Worm (Caenorhabditis elegans) whole organism, late embryonic: ENCODE data around the gene xnd-1.
A peak's percentile ranks its signal among the peaks of the same experiment; 100 is the strongest.

Experiments
- C08G9.2 ChIP-seq: sonication (generic microtip); optimal IDR thresholded peaks from 2 replicates; lab custom pipeline; 2016; ENCODE audit warnings: mild to moderate bottlenecking, missing genetic modification characterization, moderate library complexity, missing compliant biosample characterization
- F13H6.1 ChIP-seq: sonication (generic microtip); optimal IDR thresholded peaks from 2 replicates; lab custom pipeline; 2016; ENCODE audit warnings: missing genetic modification characterization, missing compliant biosample characterization
- K09A11.1 ChIP-seq: sonication (generic microtip); optimal IDR thresholded peaks from 2 replicates; lab custom pipeline; 2017; ENCODE audit warnings: antibody characterized with exemption, mild to moderate bottlenecking, missing genetic modification characterization, missing compliant biosample characterization; ENCODE audit not compliant: insufficient read depth
- T23F11.4 ChIP-seq: fragments of 200-800 bp; sonication (Bioruptor generic); optimal IDR thresholded peaks from 2 replicates; lab custom pipeline; 2018; ENCODE audit warnings: mild to moderate bottlenecking, missing genetic modification characterization, missing compliant biosample characterization
- Y22D7AL.16 ChIP-seq: sonication (generic microtip); optimal IDR thresholded peaks from 2 replicates; lab custom pipeline; 2016; ENCODE audit warnings: missing genetic modification characterization, missing compliant biosample characterization
- ceh-14 ChIP-seq: sonication (generic microtip); optimal IDR thresholded peaks from 2 replicates; lab custom pipeline; 2016; ENCODE audit warnings: missing genotype, missing genetic modification characterization, missing compliant biosample characterization
- ceh-18 ChIP-seq: sonication (generic microtip); optimal IDR thresholded peaks from 2 replicates; lab custom pipeline; 2016; ENCODE audit warnings: missing genetic modification characterization, missing compliant biosample characterization
- ceh-19 ChIP-seq: fragments of 200-800 bp; sonication (Bioruptor generic); optimal IDR thresholded peaks from 2 replicates; lab custom pipeline; 2018; ENCODE audit warnings: mild to moderate bottlenecking, missing genetic modification characterization, missing compliant biosample characterization
- ceh-2 ChIP-seq: sonication (generic microtip); optimal IDR thresholded peaks from 2 replicates; lab custom pipeline; 2016; ENCODE audit warnings: missing genotype, missing genetic modification characterization, missing compliant biosample characterization
- ceh-22 ChIP-seq: sonication (generic microtip); optimal IDR thresholded peaks from 2 replicates; lab custom pipeline; 2017; ENCODE audit warnings: missing biosample characterization, missing genetic modification characterization
- ceh-24 ChIP-seq: sonication (generic microtip); optimal IDR thresholded peaks from 2 replicates; lab custom pipeline; 2016; ENCODE audit warnings: mild to moderate bottlenecking, missing genetic modification characterization, missing compliant biosample characterization
- ceh-31 ChIP-seq: sonication (generic microtip); optimal IDR thresholded peaks from 2 replicates; lab custom pipeline; 2016; ENCODE audit warnings: missing genetic modification characterization, missing compliant biosample characterization
- ceh-34 ChIP-seq: sonication (generic microtip); optimal IDR thresholded peaks from 2 replicates; lab custom pipeline; 2016; ENCODE audit warnings: mild to moderate bottlenecking, missing genetic modification characterization, missing compliant biosample characterization
- ceh-6 ChIP-seq: fragments of 200-800 bp; sonication (Bioruptor generic); optimal IDR thresholded peaks from 2 replicates; lab custom pipeline; 2018; ENCODE audit warnings: mild to moderate bottlenecking, missing genetic modification characterization, missing compliant biosample characterization
- ceh-9 ChIP-seq: sonication (generic microtip); optimal IDR thresholded peaks from 2 replicates; lab custom pipeline; 2016; ENCODE audit warnings: mild to moderate bottlenecking, missing genetic modification characterization, inconsistent platforms, missing compliant biosample characterization
- che-1 ChIP-seq: sonication (generic microtip); optimal IDR thresholded peaks from 2 replicates; lab custom pipeline; 2016; ENCODE audit warnings: mild to moderate bottlenecking, missing genetic modification characterization, missing compliant biosample characterization
- elt-2 ChIP-seq: sonication (generic microtip); optimal IDR thresholded peaks from 2 replicates; lab custom pipeline; 2016; ENCODE audit warnings: missing genetic modification reagents, missing genetic modification characterization, missing compliant biosample characterization
- elt-4 ChIP-seq: sonication (generic microtip); optimal IDR thresholded peaks from 2 replicates; lab custom pipeline; 2016; ENCODE audit warnings: missing genetic modification characterization, missing compliant biosample characterization
- ets-4 ChIP-seq: sonication (generic microtip); optimal IDR thresholded peaks from 2 replicates; lab custom pipeline; 2016; ENCODE audit warnings: missing genetic modification characterization, missing compliant biosample characterization
- gmeb-2 ChIP-seq: sonication (generic microtip); optimal IDR thresholded peaks from 2 replicates; lab custom pipeline; 2016; ENCODE audit warnings: missing genetic modification characterization, inconsistent platforms, missing compliant biosample characterization
- hlh-13 ChIP-seq: fragments of 200-800 bp; sonication (Bioruptor generic); optimal IDR thresholded peaks from 2 replicates; lab custom pipeline; 2018; ENCODE audit warnings: mild to moderate bottlenecking, missing genetic modification characterization, missing compliant biosample characterization
- lin-11 ChIP-seq: fragments of 200-800 bp; sonication (Bioruptor generic); optimal IDR thresholded peaks from 2 replicates; lab custom pipeline; 2018; ENCODE audit warnings: mild to moderate bottlenecking, missing genetic modification characterization, missing compliant biosample characterization
- mec-3 ChIP-seq: sonication (generic microtip); optimal IDR thresholded peaks from 2 replicates; lab custom pipeline; 2016; ENCODE audit warnings: borderline replicate concordance, missing genetic modification characterization, missing compliant biosample characterization
- nhr-11 ChIP-seq: fragments of 150-350 bp; optimal IDR thresholded peaks from 2 replicates; lab custom pipeline; 2014; ENCODE audit warnings: missing biosample characterization, missing genetic modification characterization
- npax-4 ChIP-seq: sonication (generic microtip); optimal IDR thresholded peaks from 2 replicates; lab custom pipeline; 2016; ENCODE audit warnings: missing genetic modification characterization, missing compliant biosample characterization
- odd-2 ChIP-seq: sonication (generic microtip); optimal IDR thresholded peaks from 2 replicates; lab custom pipeline; 2017; ENCODE audit warnings: antibody characterized with exemption, mild to moderate bottlenecking, missing genetic modification characterization, missing compliant biosample characterization
- pha-2 ChIP-seq: sonication (generic microtip); optimal IDR thresholded peaks from 2 replicates; lab custom pipeline; 2017; ENCODE audit warnings: mild to moderate bottlenecking, missing genetic modification characterization, missing compliant biosample characterization
- pha-4 ChIP-seq: fragments of 150-350 bp; optimal IDR thresholded peaks from 2 replicates; lab custom pipeline; 2018; ENCODE audit warnings: missing biosample characterization, missing genetic modification reagents, missing genetic modification characterization
- pqm-1 ChIP-seq: sonication (generic microtip); optimal IDR thresholded peaks from 2 replicates; lab custom pipeline; 2016; ENCODE audit warnings: missing genetic modification characterization, missing compliant biosample characterization
- sdc-2 ChIP-seq: sonication (generic microtip); optimal IDR thresholded peaks from 2 replicates; lab custom pipeline; 2016; ENCODE audit warnings: missing genotype, missing genetic modification characterization, missing compliant biosample characterization
- sox-4 ChIP-seq: sonication (generic microtip); optimal IDR thresholded peaks from 2 replicates; lab custom pipeline; 2017; ENCODE audit warnings: mild to moderate bottlenecking, missing genetic modification characterization, inconsistent platforms, missing compliant biosample characterization
- syd-9 ChIP-seq: sonication (generic microtip); optimal IDR thresholded peaks from 2 replicates; lab custom pipeline; 2016; ENCODE audit warnings: mild to moderate bottlenecking, missing genetic modification characterization, moderate library complexity, missing compliant biosample characterization
- tbx-7 ChIP-seq: sonication (generic microtip); optimal IDR thresholded peaks from 2 replicates; lab custom pipeline; 2016; ENCODE audit warnings: missing genotype, missing genetic modification characterization, missing compliant biosample characterization
- ttx-3 ChIP-seq: sonication (generic microtip); optimal IDR thresholded peaks from 2 replicates; lab custom pipeline; 2016; ENCODE audit warnings: missing genetic modification reagents, missing genetic modification characterization, missing compliant biosample characterization
- unc-42 ChIP-seq: sonication (generic microtip); optimal IDR thresholded peaks from 2 replicates; lab custom pipeline; 2016; ENCODE audit warnings: missing genotype, missing genetic modification characterization, missing compliant biosample characterization
- unc-55 ChIP-seq: sonication (generic microtip); optimal IDR thresholded peaks from 2 replicates; lab custom pipeline; 2017; ENCODE audit warnings: missing biosample characterization, missing genetic modification reagents, missing genetic modification characterization
- unc-86 ChIP-seq: sonication (generic microtip); optimal IDR thresholded peaks from 2 replicates; lab custom pipeline; 2016; ENCODE audit warnings: missing genetic modification characterization, missing compliant biosample characterization

The xnd-1 gene

DNA sequence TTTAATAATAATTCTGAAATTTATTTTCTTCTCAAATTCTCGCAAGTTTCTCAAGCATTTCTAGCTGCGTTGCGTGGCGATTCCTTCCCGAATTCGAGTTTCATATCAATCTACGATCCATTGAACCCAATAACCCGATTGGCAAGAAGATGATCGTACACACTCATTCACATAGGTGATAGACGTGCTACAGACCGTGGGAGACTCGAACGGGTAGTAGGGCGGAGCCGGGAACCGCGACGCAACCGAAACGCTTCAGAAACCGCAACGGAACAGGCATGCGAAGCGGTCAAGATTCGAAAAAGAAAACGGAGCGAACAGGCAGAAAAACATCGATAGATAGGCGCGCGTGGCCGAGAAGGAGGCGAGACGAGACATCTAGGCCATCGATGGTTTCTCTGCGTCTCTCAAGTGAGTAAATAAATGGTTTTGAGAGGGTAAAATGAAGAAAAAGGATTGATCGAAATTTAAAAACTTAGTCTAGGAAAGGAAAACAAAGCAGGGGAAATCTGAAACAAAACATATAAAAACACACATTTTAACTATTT, 747 bp upstream of the xnd-1 start, which contains the start of gene madf-11 (continued):
- TF ChIP-seq Y22D7AL.16 (tag; lab: Kevin White, UChicago) (no peak), ceh-9 (no peak), F13H6.1 (tag; lab: Kevin White, UChicago) (peak; percentile 18), ets-4 (tag; lab: Kevin White, UChicago) (peak; percentile 98), lin-11 (tag; lab: Kevin White, UChicago) (no peak), npax-4 (tag; lab: Kevin White, UChicago) (no peak), K09A11.1 (tag; lab: Kevin White, UChicago) (no peak), pqm-1 (tag; lab: Kevin White, UChicago) (no peak), ceh-22 (tag; lab: Kevin White, UChicago) (no peak), pha-4 (tag; lab: Kevin White, UChicago) (no peak), elt-4 (tag; lab: Kevin White, UChicago) (no peak), T23F11.4 (GFP tag; lab: Kevin White, UChicago) (no peak), hlh-13 (no peak), sox-4 (no peak), ceh-34 (tag; lab: Kevin White, UChicago) (peak; percentile 26), pha-2 (tag; lab: Kevin White, UChicago) (peak; percentile 21), gmeb-2 (tag; lab: Kevin White, UChicago) (no peak), C08G9.2 (tag; lab: Kevin White, UChicago) (peak; percentile 88), sdc-2 (tag; lab: Kevin White, UChicago) (peak; percentile 17), unc-86 (tag; lab: Kevin White, UChicago) (no peak), elt-2 (peak; percentile 36), che-1 (tag; lab: Kevin White, UChicago) (no peak), unc-55 (no peak), syd-9 (peak; percentile 34), odd-2 (tag; lab: Kevin White, UChicago) (no peak), ceh-18 (peak; percentile 26), ttx-3 (no peak), ceh-19 (peak; percentile 29), ceh-14 (tag; lab: Kevin White, UChicago) (peak; percentile 46), ceh-2 (tag; lab: Kevin White, UChicago) (peak; percentile 82), nhr-11 (tag; lab: Kevin White, UChicago) (no peak), ceh-24 (tag; lab: Kevin White, UChicago) (no peak)

DNA sequence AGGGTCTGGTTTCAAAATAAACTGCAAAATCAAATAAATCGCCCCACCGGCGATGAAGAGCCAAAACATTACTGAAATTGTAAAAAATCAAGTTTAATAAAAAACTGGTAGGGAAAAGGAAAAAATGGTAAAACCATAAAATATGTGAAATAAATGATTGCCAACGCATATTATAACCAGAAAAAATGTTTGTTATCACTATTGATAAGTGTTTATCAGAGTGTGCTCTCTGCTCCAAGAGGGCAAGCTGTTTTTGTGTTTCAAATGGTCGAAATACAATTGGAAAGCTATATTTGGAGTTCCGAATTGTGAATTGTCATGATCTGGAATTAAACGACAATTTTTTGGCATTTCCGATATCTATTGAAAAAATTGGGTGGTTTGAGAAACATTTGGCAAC, 6.0 kb downstream of the xnd-1 start, which contains the start of gene C05D2.8:
TSS of gene C05D2.8 (minus strand) at position 71 of the 400 bp plus-strand sequence.
- TF ChIP-seq syd-9, result no peak
- no peak for TF ChIP-seq mec-3 (tag; lab: Kevin White, UChicago)
- TF ChIP-seq gmeb-2 (tag; lab: Kevin White, UChicago), result no peak
- peak; percentile 44 for TF ChIP-seq elt-2
- TF ChIP-seq sox-4, result no peak

DNA sequence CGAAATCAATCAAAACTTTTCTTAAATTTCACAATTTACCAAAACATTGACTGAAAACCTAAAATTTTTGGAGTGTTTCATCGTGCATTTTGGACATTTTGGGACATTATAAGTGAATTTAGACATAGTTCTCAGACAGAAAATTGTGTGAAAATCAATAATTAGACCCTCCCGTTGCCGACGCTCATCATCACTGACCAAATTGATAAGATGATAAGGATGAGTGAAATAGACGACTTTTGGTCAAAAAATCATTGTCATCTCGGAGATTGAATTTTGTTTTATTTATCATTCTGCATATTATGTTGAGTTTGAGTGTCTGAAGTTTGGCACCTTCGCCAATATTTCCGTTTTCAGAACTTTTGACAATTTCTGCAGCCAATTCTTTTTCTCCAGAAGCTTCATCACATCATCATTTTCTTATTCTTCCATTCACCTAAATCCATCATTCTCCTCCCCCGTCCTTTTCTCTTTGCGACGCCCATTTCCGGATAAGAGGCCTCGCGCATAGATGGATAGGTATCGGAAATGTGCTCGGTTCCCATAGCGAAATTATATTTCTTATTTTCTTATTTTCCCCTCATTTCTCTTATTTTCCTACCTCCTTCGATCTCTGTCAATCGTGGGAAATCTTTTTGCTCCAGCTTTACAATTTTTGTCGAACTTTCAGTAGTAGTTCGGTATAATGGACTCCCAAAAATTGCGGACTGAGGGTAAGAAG, 7.5 kb downstream of the xnd-1 start, which contains the start of gene bas-1:
TSS of gene bas-1 (plus strand) at position 671 of the 721 bp plus-strand sequence.
- TF ChIP-seq ceh-6, result no peak
- TF ChIP-seq ceh-31 (tag; lab: Kevin White, UChicago), result no peak
- no peak for TF ChIP-seq tbx-7 (tag; lab: Kevin White, UChicago)
- no peak for TF ChIP-seq unc-42 (tag; lab: Kevin White, UChicago)
